Worm (Caenorhabditis elegans) whole organism, L3 larva: ENCODE data around the gene F13E6.1.

ENCODE experiments used
- ceh-16 ChIP-seq: sonication (generic microtip); optimal IDR thresholded peaks from 2 replicates; lab custom pipeline; 2017; ENCODE audit warnings: missing biosample characterization, missing genetic modification characterization
- fkh-10 ChIP-seq: sonication (generic microtip); optimal IDR thresholded peaks from 2 replicates; lab custom pipeline; 2017; ENCODE audit warnings: missing biosample characterization, missing genetic modification reagents, missing genetic modification characterization
- lsy-12 ChIP-seq: sonication (generic microtip); optimal IDR thresholded peaks from 2 replicates; lab custom pipeline; 2016; ENCODE audit warnings: mild to moderate bottlenecking, missing genetic modification characterization, missing compliant biosample characterization
- ztf-11 ChIP-seq: fragments of 150-350 bp; optimal IDR thresholded peaks from 2 replicates; lab custom pipeline; 2014; ENCODE audit warnings: missing biosample characterization, missing genetic modification characterization

- TF ChIP-seq ceh-16 (no peak), lsy-12 (tag; lab: Kevin White, UChicago) (no peak), fkh-10 (no peak), ztf-11 (tag; lab: Kevin White, UChicago) (no peak)
These were observed 36.3 kb downstream of the F13E6.1 start for ce11 chrX:10640578-10640977.
